Worm (Caenorhabditis elegans): ENCODE results near the gene unc-96.

- TF ChIP-seq him-1 (tag; optimal IDR thresholded peaks at IDR 0.05) (no peak), dao-5 (tag; optimal IDR thresholded peaks at IDR 0.05) (no peak), W03F9.2 (tag; optimal IDR thresholded peaks at IDR 0.05) (no peak)
Measured at ce11 chrX:646493-646892, 25.4 kb upstream of the unc-96 start.

Data from whole organism, L4/young adult.